Worm (Caenorhabditis elegans) whole organism, L4/young adult: Measurements from ENCODE around the gene Y102A11A.5.

Experiments used
- W03F9.2 ChIP-seq: fragments of 150-350 bp; optimal IDR thresholded peaks from 2 replicates; lab custom pipeline; 2014; ENCODE audit warnings: missing biosample characterization, missing genetic modification characterization
- dao-5 ChIP-seq: sonication (generic microtip); optimal IDR thresholded peaks from 2 replicates; lab custom pipeline; 2016; ENCODE audit warnings: missing genotype, missing genetic modification characterization, moderate library complexity, missing compliant biosample characterization
- him-1 ChIP-seq: sonication (generic microtip); optimal IDR thresholded peaks from 2 replicates; lab custom pipeline; 2016; ENCODE audit warnings: missing genotype, missing genetic modification reagents, missing genetic modification characterization, missing compliant biosample characterization

The Y102A11A.5 gene

DNA sequence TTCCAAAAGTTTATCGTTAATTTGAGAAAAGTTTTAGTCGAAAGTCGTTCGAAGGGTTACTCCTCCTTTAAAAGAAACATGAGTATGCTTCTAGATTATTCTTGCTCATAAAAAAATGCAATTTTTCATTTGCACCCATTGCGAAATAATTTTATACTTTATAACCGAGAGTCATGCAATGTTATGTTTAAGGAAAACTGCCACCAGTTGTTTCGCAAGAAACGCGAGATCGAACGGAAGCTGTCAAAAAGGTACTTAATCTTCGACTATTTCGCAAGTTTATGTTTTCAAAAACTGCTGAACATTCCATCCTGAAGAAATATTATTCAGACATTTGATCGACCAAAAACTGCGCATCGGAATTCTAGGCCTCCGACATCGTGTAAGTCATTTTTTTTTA lies 17.5 kb downstream of the Y102A11A.5 start:
- TF ChIP-seq him-1 (no peak), W03F9.2 (tag; lab: Kevin White, UChicago) (no peak), dao-5 (no peak)

DNA sequence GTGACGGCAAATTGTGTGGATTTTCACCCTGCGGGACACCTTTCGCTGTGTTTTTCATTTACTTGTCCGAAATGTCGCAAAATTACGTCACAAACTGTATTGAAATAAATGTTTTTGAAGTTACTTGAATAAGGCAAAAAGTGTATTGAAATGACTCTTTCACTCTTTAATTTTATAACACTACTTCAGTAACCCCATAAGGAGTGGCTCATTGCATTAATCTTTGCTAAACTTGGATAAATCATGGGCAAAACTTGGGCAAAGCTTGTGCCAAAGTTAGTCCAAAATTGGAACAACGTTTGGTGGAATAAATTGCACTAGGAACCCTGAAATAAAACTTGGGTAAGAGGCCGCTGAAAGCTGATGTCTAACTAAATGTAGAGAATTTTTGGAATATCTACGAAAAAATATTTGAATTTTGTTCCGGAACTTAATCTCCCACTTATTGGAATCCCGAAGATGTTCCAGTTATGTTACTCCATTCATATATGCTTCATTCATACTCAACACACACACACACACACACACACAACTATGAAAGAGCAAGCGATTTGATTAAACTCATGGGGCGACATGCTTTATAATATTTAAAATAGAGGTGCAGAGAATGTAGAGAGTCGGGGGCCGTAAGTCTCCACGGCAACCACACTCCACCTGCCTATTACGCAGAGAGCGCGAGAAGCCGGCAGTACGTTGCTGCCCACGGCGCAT lies 18.7 kb downstream of the Y102A11A.5 start, which contains the start of gene Y102A11A.9:
Gene Y102A11A.9 (plus strand): TSS at position 661 of the 711 bp plus-strand sequence.
- TF ChIP-seq him-1: no peak
- no peak for TF ChIP-seq dao-5
- no peak for TF ChIP-seq W03F9.2 (tag; lab: Kevin White, UChicago)

DNA sequence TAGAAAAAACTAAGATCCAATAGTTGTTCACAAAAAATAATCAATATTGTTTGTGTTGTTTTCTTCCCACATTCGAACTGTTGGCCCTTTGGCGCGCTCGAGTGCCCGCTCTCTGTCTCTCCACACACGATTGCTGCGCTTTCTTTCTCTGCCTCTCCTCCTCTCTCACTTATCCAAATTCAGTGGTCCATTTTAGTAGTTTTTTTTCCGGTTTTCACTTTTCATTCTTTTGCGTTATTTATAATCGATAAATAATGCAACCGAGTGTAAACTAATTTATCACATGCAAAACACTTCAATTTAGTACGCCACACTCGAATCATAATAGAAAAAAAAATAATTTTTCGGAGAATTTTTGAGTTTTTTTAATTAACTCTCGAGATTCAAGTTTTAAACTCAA lies 30.9 kb downstream of the Y102A11A.5 start:
- no peak for TF ChIP-seq W03F9.2 (tag; lab: Kevin White, UChicago)
- TF ChIP-seq dao-5: no peak
- no peak for TF ChIP-seq him-1

DNA sequence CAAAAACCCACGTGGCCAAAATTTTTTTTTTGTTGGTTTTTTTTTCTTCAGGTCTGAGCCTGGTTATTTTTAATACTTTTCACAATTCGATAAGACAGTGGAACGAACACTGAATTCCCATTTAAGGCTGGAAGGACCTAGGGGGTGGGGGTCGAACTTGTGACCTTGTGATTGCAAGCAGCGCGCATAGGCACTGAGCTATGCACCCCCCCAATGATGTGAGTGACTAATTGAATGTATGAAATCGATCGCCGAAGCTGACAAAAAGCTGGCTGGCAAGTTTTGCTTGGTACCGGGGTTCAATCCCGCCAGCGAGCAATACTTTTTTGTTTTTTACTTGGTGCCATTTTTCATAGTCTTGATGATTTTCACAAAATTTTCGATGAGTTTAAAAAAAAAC lies 32.6 kb downstream of the Y102A11A.5 start:
- TF ChIP-seq dao-5: no peak
- no peak for TF ChIP-seq him-1
- TF ChIP-seq W03F9.2 (tag; lab: Kevin White, UChicago): no peak

DNA sequence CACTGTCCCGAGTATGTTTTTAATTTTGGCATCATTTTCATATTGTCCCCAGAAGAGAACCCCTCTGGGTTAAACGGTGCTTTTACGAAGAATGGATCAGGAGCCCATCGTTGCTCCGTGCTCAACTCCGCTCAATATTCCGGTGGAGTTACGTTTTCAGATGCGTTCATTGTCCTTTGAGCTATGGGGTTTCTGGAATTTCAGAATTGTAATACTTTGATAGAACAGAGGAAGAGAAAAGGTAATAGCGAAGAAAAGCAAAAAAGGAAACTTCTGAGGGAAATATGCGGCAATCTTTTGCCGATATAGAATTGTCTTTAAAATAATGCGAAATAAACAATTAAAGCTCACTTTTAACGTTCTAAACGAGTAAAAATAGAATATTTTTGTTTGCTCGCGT lies 33.5 kb downstream of the Y102A11A.5 start, which contains the start of gene Y40A1A.3:
Gene Y40A1A.3 (minus strand): TSS at position 101 of the 400 bp plus-strand sequence.
- no peak for TF ChIP-seq him-1
- no peak for TF ChIP-seq dao-5
- no peak for TF ChIP-seq W03F9.2 (tag; lab: Kevin White, UChicago)

DNA sequence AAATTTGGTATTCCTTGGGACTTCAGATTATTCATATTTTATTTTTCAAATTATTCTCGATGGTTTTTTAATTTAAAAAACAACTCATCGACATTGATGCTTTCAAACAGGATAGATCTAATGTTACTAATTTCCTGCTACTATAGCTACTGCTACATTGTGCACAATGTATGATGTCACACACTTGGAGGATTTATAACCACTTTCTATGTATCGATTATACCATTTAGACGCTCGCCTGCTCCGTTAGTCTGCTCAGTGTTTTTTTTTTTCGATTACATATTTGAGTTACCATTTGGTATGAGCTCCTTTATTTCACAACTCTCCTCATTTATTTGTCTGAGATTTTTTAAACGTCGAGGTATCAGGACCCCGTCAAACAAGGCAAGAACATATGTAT lies 41.0 kb downstream of the Y102A11A.5 start, which contains the start of gene Y40A1A.2:
Gene Y40A1A.2 (plus strand): TSS at position 301 of the 400 bp plus-strand sequence.
- TF ChIP-seq dao-5 (no peak), him-1 (no peak), W03F9.2 (tag; lab: Kevin White, UChicago) (no peak)

- TF ChIP-seq W03F9.2 (tag; lab: Kevin White, UChicago): no peak
- TF ChIP-seq him-1: no peak
- TF ChIP-seq dao-5: no peak
Observed at ce11 chrX:1989576-1989975, 41.8 kb downstream of the Y102A11A.5 start, which contains the start of gene meg-3. Gene meg-3, minus strand, starts transcription at chrX:1989607.

DNA sequence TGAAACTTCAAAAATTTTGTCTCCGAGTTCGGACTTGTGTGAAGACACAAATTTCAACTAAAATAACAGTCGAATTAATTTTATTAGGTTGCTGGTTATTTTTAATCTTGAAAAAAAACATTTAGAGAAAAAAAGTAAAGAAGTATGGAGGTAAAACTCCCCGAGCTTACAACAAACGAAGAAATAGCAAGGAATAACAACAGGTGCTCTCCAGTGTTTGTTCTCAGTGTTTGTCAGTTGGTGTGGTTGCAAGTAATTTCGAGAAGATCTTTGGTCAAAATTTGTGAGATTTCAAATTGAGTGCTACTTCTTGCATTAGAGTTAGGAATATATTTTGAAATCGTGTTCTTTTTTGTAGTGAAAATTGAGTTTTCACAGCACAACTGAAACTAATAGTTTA lies 46.6 kb downstream of the Y102A11A.5 start:
- no peak for TF ChIP-seq W03F9.2 (tag; lab: Kevin White, UChicago)
- TF ChIP-seq him-1: no peak
- TF ChIP-seq dao-5: no peak

ce11 chrX:1981654-1982053 lies 49.7 kb downstream of the Y102A11A.5 start:
- TF ChIP-seq him-1 (no peak), W03F9.2 (tag; lab: Kevin White, UChicago) (no peak), dao-5 (no peak)
